Worm (Caenorhabditis elegans) whole organism, L2 larva: ENCODE measurements around the gene mbl-1.
A peak's percentile ranks its signal among the peaks of the same experiment; 100 is the strongest.

Source experiments
- C34F6.9 ChIP-seq: fragments of 150-350 bp; optimal IDR thresholded peaks from 2 replicates; lab custom pipeline; 2014; ENCODE audit warnings: missing biosample characterization, missing genetic modification characterization
- F13H6.1 ChIP-seq: sonication (generic microtip); optimal IDR thresholded peaks from 2 replicates; lab custom pipeline; 2016; ENCODE audit warnings: missing genetic modification characterization, missing compliant biosample characterization
- R02D3.7 ChIP-seq: fragments of 150-350 bp; optimal IDR thresholded peaks from 2 replicates; lab custom pipeline; 2014; ENCODE audit warnings: missing biosample characterization, missing genetic modification characterization
- Y55F3AM.14 ChIP-seq: fragments of 200-800 bp; sonication (Bioruptor generic); optimal IDR thresholded peaks from 2 replicates; lab custom pipeline; 2018; ENCODE audit warnings: mild to moderate bottlenecking, missing genetic modification characterization, missing compliant biosample characterization
- ZK546.5 ChIP-seq: sonication (generic microtip); optimal IDR thresholded peaks from 2 replicates; lab custom pipeline; 2017; ENCODE audit warnings: missing biosample characterization, missing genetic modification characterization
- alr-1 ChIP-seq: fragments of 150-350 bp; optimal IDR thresholded peaks from 2 replicates; lab custom pipeline; 2014; ENCODE audit warnings: missing biosample characterization, missing genetic modification characterization
- aly-2 ChIP-seq: fragments of 150-350 bp; optimal IDR thresholded peaks from 2 replicates; lab custom pipeline; 2014; ENCODE audit warnings: missing biosample characterization, missing genetic modification characterization
- ama-1 ChIP-seq: fragments of 150-350 bp; optimal IDR thresholded peaks from 2 replicates; lab custom pipeline; 2018; ENCODE audit warnings: inconsistent platforms
- blmp-1 ChIP-seq: sonication (generic microtip); optimal IDR thresholded peaks from 2 replicates; lab custom pipeline; 2017; ENCODE audit warnings: missing genetic modification characterization, mild to moderate bottlenecking, missing compliant biosample characterization, antibody characterized with exemption, moderate library complexity; ENCODE audit not compliant: insufficient read depth
- ceh-16 ChIP-seq: fragments of 150-350 bp; optimal IDR thresholded peaks from 2 replicates; lab custom pipeline; 2014; ENCODE audit warnings: missing biosample characterization, missing genetic modification characterization
- ceh-82 ChIP-seq: fragments of 150-350 bp; optimal IDR thresholded peaks from 2 replicates; lab custom pipeline; 2014; ENCODE audit warnings: missing biosample characterization, missing genetic modification characterization
- crh-2 ChIP-seq: sonication (generic microtip); optimal IDR thresholded peaks from 2 replicates; lab custom pipeline; 2017; ENCODE audit warnings: missing biosample characterization, missing genetic modification characterization
- dmd-4 ChIP-seq: sonication (generic microtip); optimal IDR thresholded peaks from 2 replicates; lab custom pipeline; 2017; ENCODE audit warnings: missing biosample characterization, missing genetic modification characterization
- egl-27 ChIP-seq: sonication (generic microtip); optimal IDR thresholded peaks from 3 replicates; lab custom pipeline; 2017; ENCODE audit warnings: missing biosample characterization, missing genetic modification reagents, missing genetic modification characterization
- elt-1 ChIP-seq: fragments of 150-350 bp; optimal IDR thresholded peaks from 2 replicates; lab custom pipeline; 2014; ENCODE audit warnings: missing biosample characterization, missing genetic modification characterization
- elt-3 ChIP-seq: sonication (generic microtip); optimal IDR thresholded peaks from 2 replicates; lab custom pipeline; 2017; ENCODE audit warnings: missing biosample characterization, missing genetic modification characterization
- fos-1 ChIP-seq: fragments of 150-350 bp; optimal IDR thresholded peaks from 2 replicates; lab custom pipeline; 2014; ENCODE audit warnings: missing biosample characterization, missing genetic modification characterization
- gmeb-1 ChIP-seq: fragments of 150-350 bp; optimal IDR thresholded peaks from 2 replicates; lab custom pipeline; 2014; ENCODE audit warnings: missing biosample characterization, missing genetic modification characterization
- lin-11 ChIP-seq: fragments of 150-350 bp; sonication (generic microtip); optimal IDR thresholded peaks from 2 replicates; lab custom pipeline; 2014; ENCODE audit warnings: missing biosample characterization, missing genetic modification characterization, inconsistent platforms, mixed read lengths
- lin-13 ChIP-seq: fragments of 150-350 bp; optimal IDR thresholded peaks from 2 replicates; lab custom pipeline; 2014; ENCODE audit warnings: missing biosample characterization, missing genetic modification reagents, missing genetic modification characterization
- lin-39 ChIP-seq: fragments of 150-350 bp; optimal IDR thresholded peaks from 2 replicates; lab custom pipeline; 2014; ENCODE audit warnings: missing biosample characterization, missing genetic modification reagents, missing genetic modification characterization
- lsy-2 ChIP-seq, 2 experiments: fragments of 150-350 bp in 1 of 2; sonication (generic microtip) in 1 of 2; optimal IDR thresholded peaks; 2 replicates each; lab custom pipeline; 2014 to 2017; ENCODE audit warnings: missing biosample characterization in 2 of 2, missing genetic modification characterization in 2 of 2
- mab-5 ChIP-seq: fragments of 150-350 bp; optimal IDR thresholded peaks from 2 replicates; lab custom pipeline; 2014; ENCODE audit warnings: missing biosample characterization, missing genetic modification characterization
- mbf-1 ChIP-seq: sonication (generic microtip); optimal IDR thresholded peaks from 2 replicates; lab custom pipeline; 2017; ENCODE audit warnings: missing biosample characterization, missing genetic modification characterization
- mdl-1 ChIP-seq, 2 experiments: fragments of 150-350 bp in 1 of 2; sonication (generic microtip) in 1 of 2; optimal IDR thresholded peaks; 2 replicates each; lab custom pipeline; 2017; ENCODE audit warnings: missing biosample characterization in 2 of 2, missing genetic modification characterization in 2 of 2
- nhr-10 ChIP-seq: sonication (generic microtip); optimal IDR thresholded peaks from 2 replicates; lab custom pipeline; 2017; ENCODE audit warnings: missing biosample characterization, missing genetic modification characterization
- nhr-11 ChIP-seq: fragments of 150-350 bp; optimal IDR thresholded peaks from 2 replicates; lab custom pipeline; 2014; ENCODE audit warnings: missing biosample characterization, missing genetic modification characterization
- nhr-12 ChIP-seq: fragments of 150-350 bp; optimal IDR thresholded peaks from 2 replicates; lab custom pipeline; 2014; ENCODE audit warnings: missing biosample characterization, missing genetic modification characterization
- nhr-129 ChIP-seq: fragments of 150-350 bp; optimal IDR thresholded peaks from 2 replicates; lab custom pipeline; 2014; ENCODE audit warnings: missing biosample characterization, missing genetic modification characterization
- nhr-21 ChIP-seq: fragments of 150-350 bp; optimal IDR thresholded peaks from 2 replicates; lab custom pipeline; 2014; ENCODE audit warnings: missing biosample characterization, missing genetic modification characterization
- nhr-23 ChIP-seq: fragments of 150-350 bp; optimal IDR thresholded peaks from 2 replicates; lab custom pipeline; 2014; ENCODE audit warnings: missing biosample characterization, missing genetic modification reagents, missing genetic modification characterization
- nhr-237 ChIP-seq: fragments of 150-350 bp; optimal IDR thresholded peaks from 2 replicates; lab custom pipeline; 2014; ENCODE audit warnings: missing biosample characterization, missing genetic modification characterization
- nhr-25 ChIP-seq: fragments of 150-350 bp; sonication (generic microtip); optimal IDR thresholded peaks from 3 replicates; lab custom pipeline; 2014; ENCODE audit warnings: missing biosample characterization, missing genetic modification characterization
- nhr-6 ChIP-seq: fragments of 150-350 bp; optimal IDR thresholded peaks from 2 replicates; lab custom pipeline; 2014; ENCODE audit warnings: missing biosample characterization, missing genetic modification characterization
- nhr-77 ChIP-seq: fragments of 150-350 bp; optimal IDR thresholded peaks from 2 replicates; lab custom pipeline; 2014; ENCODE audit warnings: missing biosample characterization, missing genetic modification characterization
- peb-1 ChIP-seq: fragments of 150-350 bp; optimal IDR thresholded peaks from 2 replicates; lab custom pipeline; 2014; ENCODE audit warnings: missing biosample characterization, missing genetic modification characterization
- sem-4 ChIP-seq: fragments of 150-350 bp; optimal IDR thresholded peaks from 2 replicates; lab custom pipeline; 2014; ENCODE audit warnings: missing biosample characterization, missing genetic modification reagents, missing genetic modification characterization
- skn-1 ChIP-seq: sonication (generic microtip); optimal IDR thresholded peaks from 2 replicates; lab custom pipeline; 2017; ENCODE audit warnings: missing biosample characterization, missing genetic modification characterization
- sma-3 ChIP-seq: sonication (generic microtip); optimal IDR thresholded peaks from 2 replicates; lab custom pipeline; 2016; ENCODE audit warnings: missing genetic modification reagents, missing genetic modification characterization, missing compliant biosample characterization
- sma-9 ChIP-seq, 2 experiments: fragments of 150-350 bp in 1 of 2; sonication (generic microtip) in 1 of 2; optimal IDR thresholded peaks; 2 replicates each; lab custom pipeline; 2014 to 2016; ENCODE audit warnings: missing genetic modification characterization in 2 of 2, mild to moderate bottlenecking in 1 of 2, missing biosample characterization in 1 of 2, missing compliant biosample characterization in 1 of 2, missing genetic modification reagents in 1 of 2, moderate library complexity in 1 of 2
- snpc-4 ChIP-seq: fragments of 150-350 bp; optimal IDR thresholded peaks from 2 replicates; lab custom pipeline; 2014; ENCODE audit warnings: missing biosample characterization, missing genetic modification characterization
- unc-39 ChIP-seq: fragments of 150-350 bp; optimal IDR thresholded peaks from 2 replicates; lab custom pipeline; 2014; ENCODE audit warnings: missing biosample characterization, missing genetic modification characterization
- unc-55 ChIP-seq: fragments of 150-350 bp; sonication (generic microtip); optimal IDR thresholded peaks from 3 replicates; lab custom pipeline; 2014; ENCODE audit warnings: missing biosample characterization, missing genetic modification reagents, missing genetic modification characterization
- unc-62 ChIP-seq: fragments of 150-350 bp; optimal IDR thresholded peaks from 2 replicates; lab custom pipeline; 2014; ENCODE audit warnings: missing biosample characterization, missing genetic modification reagents, missing genetic modification characterization
- zag-1 ChIP-seq: fragments of 150-350 bp; optimal IDR thresholded peaks from 2 replicates; lab custom pipeline; 2014; ENCODE audit warnings: missing biosample characterization, missing genetic modification characterization
- ztf-1 ChIP-seq: fragments of 200-800 bp; sonication (Bioruptor generic); conservative IDR thresholded peaks from 2 replicates; pipeline ENCODE4 v1.3.6; 2022; ENCODE audit warnings: missing genetic modification characterization, missing compliant biosample characterization
- ztf-11 ChIP-seq: sonication (generic microtip); optimal IDR thresholded peaks from 2 replicates; lab custom pipeline; 2017; ENCODE audit warnings: missing biosample characterization, missing genetic modification characterization
- ztf-4 ChIP-seq: fragments of 150-350 bp; optimal IDR thresholded peaks from 2 replicates; lab custom pipeline; 2014; ENCODE audit warnings: missing biosample characterization, missing genetic modification characterization

Gene mbl-1

ce11 chrX:16930333-16930621 lies 48.1 kb upstream of the mbl-1 start:
- TF ChIP-seq mab-5 (tag; lab: Kevin White, UChicago) (no peak), lin-11 (tag; lab: Kevin White, UChicago) (peak; percentile 30)

- peak; percentile 87 for TF ChIP-seq lin-11 (tag; lab: Kevin White, UChicago)
- TF ChIP-seq nhr-25 (tag; lab: Kevin White, UChicago) = no peak
- peak; percentile 35 to 58 for TF ChIP-seq lsy-2 (tag; optimal IDR thresholded peaks at IDR 0.05; lab: Kevin White, UChicago)
- TF ChIP-seq peb-1 = no peak
- TF ChIP-seq nhr-21 (tag; lab: Kevin White, UChicago) = peak; percentile 70
- no peak for TF ChIP-seq aly-2 (tag; lab: Kevin White, UChicago)
- no peak for TF ChIP-seq nhr-10 (tag; lab: Kevin White, UChicago)
- peak; percentile 57 for TF ChIP-seq sma-9 (GFP tag; optimal IDR thresholded peaks at IDR 0.05; lab: Kevin White, UChicago)
- no peak for TF ChIP-seq sma-9 (tag; optimal IDR thresholded peaks at IDR 0.05; lab: Kevin White, UChicago)
- TF ChIP-seq nhr-77 (tag; lab: Kevin White, UChicago) = peak; percentile 33
- TF ChIP-seq nhr-6 (tag; lab: Kevin White, UChicago) = no peak
- TF ChIP-seq mdl-1 (tag; optimal IDR thresholded peaks at IDR 0.05; lab: Kevin White, UChicago) = no peak
- no peak for TF ChIP-seq dmd-4 (tag; lab: Kevin White, UChicago)
- TF ChIP-seq F13H6.1 (tag; lab: Kevin White, UChicago) = no peak
- TF ChIP-seq ztf-1 (GFP tag; lab: Robert Waterston, UW) = no peak
- TF ChIP-seq ceh-16 (tag; lab: Kevin White, UChicago) = peak; percentile 70
- no peak for TF ChIP-seq unc-39
- TF ChIP-seq crh-2 (tag; lab: Kevin White, UChicago) = peak; percentile 43
- no peak for TF ChIP-seq lin-13 (GFP tag; lab: Kevin White, UChicago)
- TF ChIP-seq lin-39 (tag; lab: Kevin White, UChicago) = peak; percentile 32
- TF ChIP-seq nhr-129 (tag; lab: Kevin White, UChicago) = peak; percentile 86
- peak; percentile 70 for TF ChIP-seq ztf-4 (tag; lab: Kevin White, UChicago)
- TF ChIP-seq elt-3 (tag; lab: Kevin White, UChicago) = no peak
- no peak for TF ChIP-seq nhr-12
- peak; percentile 87 for TF ChIP-seq zag-1 (tag; lab: Kevin White, UChicago)
- peak; percentile 5 for TF ChIP-seq blmp-1 (tag; lab: Kevin White, UChicago)
- TF ChIP-seq unc-55 (GFP tag; lab: Kevin White, UChicago) = peak; percentile 92
- no peak for TF ChIP-seq alr-1 (tag; lab: Kevin White, UChicago)
- TF ChIP-seq ama-1 (lab: Kevin White, UChicago) = peak; percentile 99
- peak; percentile 88 for TF ChIP-seq fos-1
- TF ChIP-seq nhr-23 (tag; lab: Kevin White, UChicago) = no peak
- TF ChIP-seq mab-5 (tag; lab: Kevin White, UChicago) = no peak
- TF ChIP-seq unc-62 (GFP tag; lab: Kevin White, UChicago) = no peak
- TF ChIP-seq mbf-1 = no peak
- peak; percentile 39 for TF ChIP-seq sem-4 (tag; lab: Kevin White, UChicago)
- TF ChIP-seq elt-1 (tag; lab: Kevin White, UChicago) = no peak
- TF ChIP-seq Y55F3AM.14 (GFP tag; lab: Kevin White, UChicago) = no peak
- peak; percentile 90 for TF ChIP-seq nhr-11
- TF ChIP-seq snpc-4 (tag; lab: Kevin White, UChicago) = no peak
- TF ChIP-seq sma-3 (GFP tag; lab: Kevin White, UChicago) = peak; percentile 31
- no peak for TF ChIP-seq R02D3.7 (tag; lab: Kevin White, UChicago)
- TF ChIP-seq nhr-237 (tag; lab: Kevin White, UChicago) = peak; percentile 5
- TF ChIP-seq skn-1 (tag; lab: Kevin White, UChicago) = no peak
- no peak for TF ChIP-seq ZK546.5 (tag; lab: Kevin White, UChicago)
- peak; percentile 37 for TF ChIP-seq gmeb-1
- peak; percentile 65 for TF ChIP-seq ceh-82 (tag; lab: Kevin White, UChicago)
- TF ChIP-seq ztf-11 (tag; lab: Kevin White, UChicago) = no peak
- TF ChIP-seq egl-27 (tag; lab: Kevin White, UChicago) = peak; percentile 39
- TF ChIP-seq C34F6.9 (tag; lab: Kevin White, UChicago) = peak; percentile 70
- TF ChIP-seq, all 48 proteins: peak for 23
Measured at ce11 chrX:16930663-16931097, 47.7 kb upstream of the mbl-1 start.
